Fruit fly (Drosophila melanogaster) whole organism, pupa: Measurements from ENCODE around the gene CG13314.

Experiments used
- CG10348 ChIP-seq: fragments of 200-800 bp; sonication (Bioruptor generic); IDR thresholded peaks from 2 replicates; pipeline ENCODE4 v1.3.6; 2022; ENCODE audit warnings: missing biosample characterization, missing genetic modification characterization
- CG12605 ChIP-seq: fragments of 200-800 bp; sonication (Bioruptor generic); IDR thresholded peaks from 2 replicates; pipeline ENCODE4 v1.3.6; 2022; ENCODE audit warnings: missing biosample characterization, missing genetic modification characterization
- CG13204 ChIP-seq: fragments of 200-800 bp; sonication (Bioruptor generic); optimal IDR thresholded peaks from 2 replicates; lab custom pipeline; 2018; ENCODE audit warnings: missing biosample characterization, mild to moderate bottlenecking, missing genetic modification characterization, moderate library complexity
- CG14655 ChIP-seq: fragments of 200-800 bp; sonication (Bioruptor generic); optimal IDR thresholded peaks from 3 replicates; lab custom pipeline; 2017; ENCODE audit warnings: mild to moderate bottlenecking, missing biosample characterization, missing genetic modification reagents, missing genetic modification characterization
- CG15710 ChIP-seq: fragments of 200-800 bp; sonication (Bioruptor generic); optimal IDR thresholded peaks from 2 replicates; lab custom pipeline; 2018; ENCODE audit warnings: missing biosample characterization, mild to moderate bottlenecking, missing genetic modification characterization, moderate library complexity
- CG17806 ChIP-seq: fragments of 200-800 bp; sonication (Bioruptor generic); optimal IDR thresholded peaks from 2 replicates; lab custom pipeline; 2018; ENCODE audit warnings: missing biosample characterization, mild to moderate bottlenecking, missing genetic modification characterization, moderate library complexity
- CG32121 ChIP-seq: fragments of 200-800 bp; sonication (Bioruptor generic); IDR thresholded peaks from 2 replicates; pipeline ENCODE4 v1.3.6; 2022; ENCODE audit warnings: missing biosample characterization, missing genetic modification characterization
- CG34367 ChIP-seq: fragments of 200-800 bp; sonication (Bioruptor generic); optimal IDR thresholded peaks from 2 replicates; lab custom pipeline; 2018; ENCODE audit warnings: missing biosample characterization, mild to moderate bottlenecking, missing genetic modification characterization
- CG4496 ChIP-seq: fragments of 200-800 bp; sonication (Bioruptor generic); IDR thresholded peaks from 3 replicates; pipeline ENCODE4 v1.3.6; 2022; ENCODE audit warnings: missing biosample characterization, missing genetic modification characterization
- CG8159 ChIP-seq: fragments of 200-800 bp; sonication (Bioruptor generic); optimal IDR thresholded peaks from 3 replicates; lab custom pipeline; 2018; ENCODE audit warnings: missing biosample characterization, mild to moderate bottlenecking, missing genetic modification characterization, moderate library complexity
- CG8301 ChIP-seq: fragments of 200-800 bp; sonication (Bioruptor generic); optimal IDR thresholded peaks from 2 replicates; lab custom pipeline; 2018; ENCODE audit warnings: missing biosample characterization, mild to moderate bottlenecking, missing genetic modification characterization
- CG9948 ChIP-seq: fragments of 200-800 bp; sonication (Bioruptor generic); optimal IDR thresholded peaks from 2 replicates; lab custom pipeline; 2018; ENCODE audit warnings: missing biosample characterization, mild to moderate bottlenecking, missing genetic modification characterization, moderate library complexity
- D1 ChIP-seq: fragments of 200-800 bp; sonication (Bioruptor generic); optimal IDR thresholded peaks from 2 replicates; lab custom pipeline; 2018; ENCODE audit warnings: missing biosample characterization, mild to moderate bottlenecking, missing genetic modification characterization, moderate library complexity
- EcR ChIP-seq: fragments of 200-800 bp; sonication (Bioruptor generic); optimal IDR thresholded peaks from 3 replicates; lab custom pipeline; 2019; ENCODE audit warnings: missing biosample characterization, missing genetic modification characterization, mild to moderate bottlenecking, moderate library complexity, missing genetic modification reagents
- Ets98B ChIP-seq: fragments of 200-800 bp; sonication (Bioruptor generic); IDR thresholded peaks from 2 replicates; pipeline ENCODE4 v1.3.6; 2022; ENCODE audit warnings: missing biosample characterization, missing genetic modification characterization
- Pif1A ChIP-seq: fragments of 200-800 bp; sonication (Bioruptor generic); optimal IDR thresholded peaks from 3 replicates; lab custom pipeline; 2016; ENCODE audit warnings: missing biosample characterization, missing genetic modification characterization
- Pif1B ChIP-seq: fragments of 200-800 bp; sonication (Bioruptor generic); optimal IDR thresholded peaks from 3 replicates; lab custom pipeline; 2016; ENCODE audit warnings: missing biosample characterization, missing genetic modification characterization
- Snoo ChIP-seq: fragments of 200-800 bp; sonication (Bioruptor generic); optimal IDR thresholded peaks from 3 replicates; lab custom pipeline; 2017; ENCODE audit warnings: missing biosample characterization, mild to moderate bottlenecking, missing genetic modification characterization, inconsistent platforms
- fd96Ca ChIP-seq: fragments of 200-800 bp; sonication (Bioruptor generic); IDR thresholded peaks from 3 replicates; pipeline ENCODE4 v1.3.6; 2022; ENCODE audit warnings: missing biosample characterization, missing genetic modification characterization
- gl ChIP-seq: fragments of 200-800 bp; sonication (Bioruptor generic); optimal IDR thresholded peaks from 2 replicates; lab custom pipeline; 2018; ENCODE audit warnings: missing biosample characterization, mild to moderate bottlenecking, missing genetic modification characterization
- rn ChIP-seq: fragments of 200-800 bp; sonication (Bioruptor generic); IDR thresholded peaks from 2 replicates; pipeline ENCODE4 v1.3.6; 2022; ENCODE audit warnings: missing biosample characterization, missing genetic modification characterization

The CG13314 gene

DNA sequence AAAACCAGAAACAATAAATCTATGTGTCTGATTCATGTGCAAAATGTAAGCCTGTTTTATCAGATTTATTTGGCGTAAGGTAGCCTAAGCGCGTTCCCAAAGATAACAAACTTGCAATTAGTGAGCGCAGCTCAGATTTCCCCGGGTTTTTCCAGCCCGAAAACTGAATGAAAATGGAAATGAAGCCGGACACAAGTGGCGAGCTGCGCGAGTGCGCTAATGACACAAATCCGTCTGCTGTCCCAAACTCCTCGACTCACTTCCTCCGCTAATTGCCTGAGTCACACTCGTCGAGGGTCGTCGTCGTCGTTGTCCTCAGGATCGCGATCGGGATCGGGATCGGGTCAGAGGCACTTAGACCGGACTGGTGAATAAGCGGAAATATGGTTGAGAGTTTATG lies 20.9 kb downstream of the CG13314 start:
- TF ChIP-seq CG14655 (GFP tag; lab: Kevin White, UChicago) (no peak), CG9948 (tag; lab: Kevin White, UChicago) (no peak), CG17806 (tag; lab: Kevin White, UChicago) (no peak), Snoo (tag; lab: Kevin White, UChicago) (no peak), Pif1A (GFP tag; lab: Kevin White, UChicago) (no peak), CG12605 (GFP tag; lab: Robert Waterston, UW) (no peak), CG32121 (GFP tag; lab: Robert Waterston, UW) (no peak), D1 (tag; lab: Kevin White, UChicago) (no peak), CG4496 (GFP tag; lab: Robert Waterston, UW) (no peak), fd96Ca (no peak), gl (tag; lab: Kevin White, UChicago) (no peak), Ets98B (GFP tag; lab: Robert Waterston, UW) (no peak), CG8159 (no peak)
- TF ChIP-seq, all 21 proteins: peak for 0

DNA sequence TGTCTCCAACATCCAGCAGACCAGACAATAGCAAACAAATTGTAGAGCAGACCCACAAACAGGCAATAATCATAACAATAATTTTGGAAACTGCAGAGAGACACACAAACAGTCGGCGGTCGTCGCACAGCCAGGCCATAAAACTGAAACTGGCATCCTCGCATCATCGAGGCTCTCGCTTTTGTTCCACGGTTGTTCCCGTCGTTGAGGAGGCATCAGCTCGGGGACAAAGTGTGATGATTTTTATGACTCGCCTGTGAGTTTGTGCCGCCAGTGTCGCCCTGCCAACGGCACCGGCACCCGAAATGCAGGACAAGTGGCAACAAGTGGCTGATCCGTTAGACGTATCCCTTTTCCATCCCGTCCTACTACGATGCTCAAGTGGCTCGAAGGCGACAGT lies 21.8 kb downstream of the CG13314 start:
- TF ChIP-seq CG13204 (GFP tag; lab: Kevin White, UChicago), result no peak
- TF ChIP-seq, all 21 proteins: peak for 0

DNA sequence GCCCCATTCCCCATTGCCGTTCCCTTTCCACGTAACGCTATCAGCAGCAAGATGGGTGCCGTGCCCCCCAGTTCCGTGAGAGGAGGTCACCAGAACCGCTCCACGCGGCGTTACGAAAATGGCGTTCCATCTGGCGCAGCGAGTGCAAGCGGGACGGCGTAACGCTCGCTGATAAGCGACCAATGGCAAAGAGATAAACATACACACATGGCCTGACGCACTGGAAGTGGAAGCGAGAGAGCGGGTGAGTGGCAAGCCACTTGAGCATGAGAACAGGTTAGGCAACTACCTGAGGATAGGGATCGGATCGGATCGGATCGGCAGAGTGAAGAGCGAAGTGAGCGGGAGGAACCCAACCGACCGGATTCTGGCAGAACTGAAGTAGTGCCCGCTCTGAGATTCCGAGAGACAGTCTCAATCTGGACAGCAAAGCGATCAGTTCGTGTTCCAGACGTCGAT lies 23.2 kb downstream of the CG13314 start, which contains the start of gene Doc3:
Gene Doc3, plus strand, starts transcription at position 409 of the 459 bp plus-strand sequence.
- no peak for TF ChIP-seq CG9948 (tag; lab: Kevin White, UChicago)
- no peak for TF ChIP-seq D1 (tag; lab: Kevin White, UChicago)
- no peak for TF ChIP-seq CG8159
- no peak for TF ChIP-seq fd96Ca
- TF ChIP-seq CG12605 (GFP tag; lab: Robert Waterston, UW), result no peak
- TF ChIP-seq EcR (GFP tag; lab: Kevin White, UChicago), result peak; percentile 70
- TF ChIP-seq CG4496 (GFP tag; lab: Robert Waterston, UW), result 0 out of 3 replicates have a peak, but pooled peaks have one; percentile 25
- TF ChIP-seq CG32121 (GFP tag; lab: Robert Waterston, UW), result no peak
- peak; percentile 38 for TF ChIP-seq CG13204 (GFP tag; lab: Kevin White, UChicago)
- TF ChIP-seq CG8301 (tag; lab: Kevin White, UChicago), result no peak
- TF ChIP-seq Pif1B (GFP tag; lab: Kevin White, UChicago), result no peak
- 0 out of 2 replicates have a peak, but pooled peaks have one; percentile 22 for TF ChIP-seq Ets98B (GFP tag; lab: Robert Waterston, UW)
- TF ChIP-seq CG14655 (GFP tag; lab: Kevin White, UChicago), result no peak
- TF ChIP-seq rn (GFP tag; lab: Robert Waterston, UW), result no peak
- no peak for TF ChIP-seq CG17806 (tag; lab: Kevin White, UChicago)
- no peak for TF ChIP-seq CG10348 (GFP tag; lab: Robert Waterston, UW)
- peak; percentile 6 for TF ChIP-seq gl (tag; lab: Kevin White, UChicago)
- TF ChIP-seq CG15710 (tag; lab: Kevin White, UChicago), result no peak
- no peak for TF ChIP-seq Pif1A (GFP tag; lab: Kevin White, UChicago)
- no peak for TF ChIP-seq Snoo (tag; lab: Kevin White, UChicago)
- no peak for TF ChIP-seq CG34367 (tag; lab: Kevin White, UChicago)

DNA sequence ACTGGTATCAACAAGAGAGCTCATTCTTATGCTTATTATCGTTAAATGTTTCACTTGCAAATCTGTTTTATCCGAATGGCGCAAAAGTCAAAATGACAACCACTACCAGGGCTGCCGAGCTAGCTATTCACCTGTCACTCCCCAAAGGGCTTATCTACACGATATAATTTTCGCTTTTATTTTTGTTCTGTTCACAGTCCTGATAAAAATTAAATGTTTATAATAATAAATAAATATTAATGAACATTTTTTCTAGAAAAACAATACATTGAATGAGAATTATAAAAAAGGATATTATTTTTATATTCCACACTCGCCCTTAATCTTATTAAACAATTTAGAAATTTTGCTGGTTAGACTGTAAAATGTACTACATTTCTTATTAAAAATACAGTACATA lies 28.1 kb downstream of the CG13314 start, which contains the start of gene CG5194:
Gene CG5194, minus strand, starts transcription at position 101 of the 400 bp plus-strand sequence.
- TF ChIP-seq CG8159, result no peak
- no peak for TF ChIP-seq CG4496 (GFP tag; lab: Robert Waterston, UW)
- no peak for TF ChIP-seq Pif1B (GFP tag; lab: Kevin White, UChicago)
- TF ChIP-seq Pif1A (GFP tag; lab: Kevin White, UChicago), result no peak
- no peak for TF ChIP-seq Snoo (tag; lab: Kevin White, UChicago)
- no peak for TF ChIP-seq CG10348 (GFP tag; lab: Robert Waterston, UW)
- TF ChIP-seq CG34367 (tag; lab: Kevin White, UChicago), result no peak
- no peak for TF ChIP-seq CG32121 (GFP tag; lab: Robert Waterston, UW)
- no peak for TF ChIP-seq gl (tag; lab: Kevin White, UChicago)

DNA sequence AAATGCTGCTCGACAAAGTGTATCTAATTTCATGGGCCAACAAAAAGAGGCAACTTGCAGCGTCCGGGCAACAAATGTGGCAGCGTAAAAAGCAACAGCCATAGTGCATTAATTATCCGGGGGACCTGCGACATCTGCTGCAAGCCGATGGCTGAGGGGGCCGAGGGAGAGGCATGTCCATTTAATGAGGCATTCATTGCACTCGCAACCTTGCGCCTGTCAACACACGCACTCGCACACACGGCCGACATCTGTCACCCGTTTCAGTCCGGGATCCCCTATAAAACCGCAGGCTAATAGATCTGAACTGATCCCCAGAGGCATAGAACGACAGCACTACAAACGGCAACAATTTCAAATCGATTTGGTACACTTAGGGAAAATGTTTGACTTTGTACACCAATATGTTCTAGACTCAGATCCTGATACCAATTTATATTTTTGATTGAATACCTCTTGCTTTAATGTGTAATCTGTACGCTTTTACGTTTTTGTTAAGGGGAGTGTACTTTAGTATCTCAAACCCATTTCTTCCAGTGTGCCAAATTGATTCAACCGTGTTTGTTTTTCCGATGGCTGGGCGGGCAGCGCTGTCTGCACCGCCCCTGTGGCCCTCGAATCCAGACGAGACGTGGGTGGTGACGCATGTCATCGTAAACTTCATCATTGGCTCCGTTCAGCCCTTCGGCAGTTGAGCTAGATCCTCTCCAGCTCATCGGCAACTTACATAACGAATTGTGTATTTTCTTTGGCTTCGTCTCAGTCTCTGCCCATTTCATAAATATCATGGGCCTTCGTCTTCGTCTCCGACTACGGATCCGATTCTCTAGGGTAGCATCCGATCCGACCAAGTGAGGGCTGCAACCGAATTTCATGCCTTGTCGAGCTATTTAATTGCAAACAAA lies 30.1 kb downstream of the CG13314 start:
- TF ChIP-seq CG10348 (GFP tag; lab: Robert Waterston, UW), result no peak
- TF ChIP-seq CG12605 (GFP tag; lab: Robert Waterston, UW), result no peak
- TF ChIP-seq Pif1A (GFP tag; lab: Kevin White, UChicago), result no peak
- TF ChIP-seq Snoo (tag; lab: Kevin White, UChicago), result no peak
- peak; percentile 1 for TF ChIP-seq CG15710 (tag; lab: Kevin White, UChicago)
- peak; percentile 37 for TF ChIP-seq CG8159
- TF ChIP-seq EcR (GFP tag; lab: Kevin White, UChicago), result no peak
- no peak for TF ChIP-seq gl (tag; lab: Kevin White, UChicago)
- TF ChIP-seq D1 (tag; lab: Kevin White, UChicago), result no peak
- no peak for TF ChIP-seq CG8301 (tag; lab: Kevin White, UChicago)
